Fruit fly (Drosophila melanogaster) whole organism, embryonic: Measurements from ENCODE around the gene CG7296.

Experiments
- Aef1 ChIP-seq: fragments of 200-800 bp; sonication (Bioruptor generic); IDR thresholded peaks from 3 replicates; pipeline ENCODE4 v1.3.6; 2022; ENCODE audit warnings: missing biosample characterization, missing genetic modification characterization
- Atf6 ChIP-seq: fragments of 200-800 bp; sonication (Bioruptor generic); IDR thresholded peaks from 2 replicates; pipeline ENCODE4 v1.3.6; 2022; ENCODE audit warnings: missing biosample characterization, missing genetic modification characterization
- CG10321 ChIP-seq: fragments of 200-800 bp; sonication (Bioruptor generic); IDR thresholded peaks from 2 replicates; pipeline ENCODE4 v1.3.6; 2022; ENCODE audit warnings: missing biosample characterization, missing genetic modification characterization
- CG11504 ChIP-seq: fragments of 200-800 bp; sonication (Bioruptor generic); optimal IDR thresholded peaks from 3 replicates; lab custom pipeline; 2019; ENCODE audit warnings: missing biosample characterization, mild to moderate bottlenecking, missing genetic modification characterization, moderate library complexity
- CG13894 ChIP-seq: fragments of 200-800 bp; sonication (Bioruptor generic); optimal IDR thresholded peaks from 3 replicates; lab custom pipeline; 2018; ENCODE audit warnings: missing biosample characterization, mild to moderate bottlenecking, missing genetic modification characterization, moderate library complexity
- CG14441 ChIP-seq: fragments of 200-800 bp; sonication (Bioruptor generic); IDR thresholded peaks from 2 replicates; pipeline ENCODE4 v1.3.6; 2022; ENCODE audit warnings: missing biosample characterization, missing genetic modification characterization
- CG1603 ChIP-seq: fragments of 200-800 bp; sonication (Bioruptor generic); optimal IDR thresholded peaks from 2 replicates; lab custom pipeline; 2019; ENCODE audit warnings: missing biosample characterization, mild to moderate bottlenecking, missing genetic modification characterization, moderate library complexity
- CG1832 ChIP-seq: fragments of 200-800 bp; sonication (Bioruptor generic); optimal IDR thresholded peaks from 2 replicates; lab custom pipeline; 2017; ENCODE audit warnings: missing biosample characterization, mild to moderate bottlenecking, missing genetic modification characterization, inconsistent platforms
- CG2120 ChIP-seq: fragments of 200-800 bp; sonication (Bioruptor generic); optimal IDR thresholded peaks from 3 replicates; lab custom pipeline; 2016; ENCODE audit warnings: missing biosample characterization, missing genetic modification characterization
- CG3065 ChIP-seq: fragments of 200-800 bp; sonication (Bioruptor generic); optimal IDR thresholded peaks from 2 replicates; lab custom pipeline; 2016; ENCODE audit warnings: missing biosample characterization, missing genetic modification characterization
- CG32532 ChIP-seq: fragments of 200-800 bp; sonication (Bioruptor generic); IDR thresholded peaks from 2 replicates; pipeline ENCODE4 v1.3.6; 2022; ENCODE audit warnings: missing biosample characterization, missing genetic modification characterization
- CG43689 ChIP-seq: fragments of 200-800 bp; sonication (Bioruptor generic); IDR thresholded peaks from 2 replicates; pipeline ENCODE4 v1.3.6; 2022; ENCODE audit warnings: missing biosample characterization, missing genetic modification characterization
- CG4820 ChIP-seq: fragments of 200-800 bp; sonication (Bioruptor generic); optimal IDR thresholded peaks from 3 replicates; lab custom pipeline; 2016; ENCODE audit warnings: missing biosample characterization, missing genetic modification characterization
- CG5180 ChIP-seq: fragments of 200-800 bp; sonication (Bioruptor generic); optimal IDR thresholded peaks from 3 replicates; lab custom pipeline; 2017; ENCODE audit warnings: missing biosample characterization, missing genetic modification characterization, mild to moderate bottlenecking, moderate library complexity, missing genetic modification reagents
- CG6813 ChIP-seq: fragments of 200-800 bp; sonication (Bioruptor generic); optimal IDR thresholded peaks from 2 replicates; lab custom pipeline; 2017; ENCODE audit warnings: missing biosample characterization, missing genetic modification characterization, mild to moderate bottlenecking, moderate library complexity, missing genetic modification reagents
- CG8359 ChIP-seq: fragments of 200-800 bp; sonication (Bioruptor generic); optimal IDR thresholded peaks from 2 replicates; lab custom pipeline; 2017; ENCODE audit warnings: missing biosample characterization, mild to moderate bottlenecking, missing genetic modification characterization, borderline replicate concordance
- CG9932 ChIP-seq: fragments of 200-800 bp; sonication (Bioruptor generic); IDR thresholded peaks from 2 replicates; pipeline ENCODE4 v1.3.6; 2022; ENCODE audit warnings: missing biosample characterization, missing genetic modification characterization
- D19A ChIP-seq: fragments of 200-800 bp; optimal IDR thresholded peaks from 3 replicates; lab custom pipeline; 2019; ENCODE audit warnings: missing biosample characterization, mild to moderate bottlenecking, missing genetic modification characterization, moderate library complexity
- Dip3 ChIP-seq: fragments of 200-800 bp; sonication (Bioruptor generic); optimal IDR thresholded peaks from 3 replicates; lab custom pipeline; 2016; ENCODE audit warnings: missing biosample characterization, missing genetic modification characterization
- HLH3B ChIP-seq: fragments of 200-800 bp; sonication (Bioruptor generic); IDR thresholded peaks from 2 replicates; pipeline ENCODE4 v1.3.6; 2022; ENCODE audit warnings: missing biosample characterization, missing genetic modification characterization
- Hr51 ChIP-seq, 2 experiments: fragments of 200-800 bp; sonication (Bioruptor generic); optimal IDR thresholded peaks; 2 replicates in 1 of 2; 3 replicates in 1 of 2; lab custom pipeline; 2016 to 2018; ENCODE audit warnings: missing biosample characterization in 2 of 2, missing genetic modification characterization in 2 of 2, mild to moderate bottlenecking in 1 of 2, moderate library complexity in 1 of 2
- Med ChIP-seq: fragments of 200-800 bp; sonication (Bioruptor generic); peaks from one replicate; lab custom pipeline; 2016; ENCODE audit warnings: missing biosample characterization, missing genetic modification characterization, mild to moderate bottlenecking, inconsistent platforms, moderate library complexity
- Meics ChIP-seq: fragments of 200-800 bp; sonication (Bioruptor generic); optimal IDR thresholded peaks from 2 replicates; lab custom pipeline; 2017; ENCODE audit warnings: missing biosample characterization, mild to moderate bottlenecking, missing genetic modification characterization
- NC2β ChIP-seq: fragments of 200-800 bp; sonication (Bioruptor generic); optimal IDR thresholded peaks from 2 replicates; lab custom pipeline; 2016; ENCODE audit warnings: missing biosample characterization, missing genetic modification characterization
- Rfx ChIP-seq: fragments of 200-800 bp; sonication (Bioruptor generic); IDR thresholded peaks from 2 replicates; pipeline ENCODE4 v1.3.6; 2022; ENCODE audit warnings: missing biosample characterization, missing genetic modification characterization
- Tbp ChIP-seq: fragments of >200 bp; optimal IDR thresholded peaks from 2 replicates; lab custom pipeline; 2018; ENCODE audit warnings: missing biosample characterization, missing genetic modification characterization
- Trl ChIP-seq, 3 experiments: fragments of >200 bp in 2 of 3; fragments of 200-800 bp in 1 of 3; sonication (Bioruptor generic) in 1 of 3; optimal IDR thresholded peaks; 2 replicates in 1 of 3; 3 replicates in 2 of 3; lab custom pipeline; 2016 to 2017; ENCODE audit warnings: missing biosample characterization in 1 of 3, missing genetic modification characterization in 1 of 3
- ac ChIP-seq: fragments of 200-800 bp; sonication (Bioruptor generic); optimal IDR thresholded peaks from 3 replicates; lab custom pipeline; 2017; ENCODE audit warnings: missing biosample characterization, mild to moderate bottlenecking, missing genetic modification characterization
- al ChIP-seq: fragments of 200-800 bp; sonication (Bioruptor generic); IDR thresholded peaks from 2 replicates; pipeline ENCODE4 v1.3.6; 2022; ENCODE audit warnings: missing biosample characterization, missing genetic modification characterization
- caup ChIP-seq: fragments of 200-800 bp; sonication (Bioruptor generic); optimal IDR thresholded peaks from 3 replicates; lab custom pipeline; 2017; ENCODE audit warnings: missing biosample characterization, mild to moderate bottlenecking, missing genetic modification characterization, moderate library complexity; ENCODE audit not compliant: severe bottlenecking
- corto ChIP-seq: fragments of 200-800 bp; sonication (Bioruptor generic); optimal IDR thresholded peaks from 2 replicates; lab custom pipeline; 2016; ENCODE audit warnings: missing biosample characterization, mild to moderate bottlenecking, missing genetic modification characterization, moderate library complexity
- da ChIP-seq: fragments of 200-800 bp; sonication (Bioruptor generic); optimal IDR thresholded peaks from 2 replicates; lab custom pipeline; 2016; ENCODE audit warnings: missing biosample characterization, missing genetic modification characterization
- dmrt99B ChIP-seq: fragments of 200-800 bp; sonication (Bioruptor generic); optimal IDR thresholded peaks from 2 replicates; lab custom pipeline; 2018; ENCODE audit warnings: missing biosample characterization, mild to moderate bottlenecking, missing genetic modification characterization, moderate library complexity
- eve ChIP-seq, 2 experiments: fragments of >200 bp; optimal IDR thresholded peaks; 2 replicates each; lab custom pipeline; 2017; ENCODE audit warnings: missing biosample characterization in 2 of 2, missing genetic modification characterization in 2 of 2
- eyg ChIP-seq: fragments of 200-800 bp; sonication (Bioruptor generic); optimal IDR thresholded peaks from 3 replicates; lab custom pipeline; 2016; ENCODE audit warnings: missing biosample characterization, missing genetic modification characterization
- fd64A ChIP-seq: fragments of 200-800 bp; sonication (Bioruptor generic); optimal IDR thresholded peaks from 3 replicates; lab custom pipeline; 2018; ENCODE audit warnings: missing biosample characterization, mild to moderate bottlenecking, missing genetic modification characterization
- gem ChIP-seq: fragments of 200-800 bp; sonication (Bioruptor generic); optimal IDR thresholded peaks from 2 replicates; lab custom pipeline; 2019; ENCODE audit warnings: missing biosample characterization, mild to moderate bottlenecking, missing genetic modification characterization, moderate library complexity
- grn ChIP-seq: fragments of 200-800 bp; sonication (Bioruptor generic); optimal IDR thresholded peaks from 3 replicates; lab custom pipeline; 2017; ENCODE audit warnings: missing biosample characterization, missing genetic modification characterization
- jigr1 ChIP-seq: fragments of 200-800 bp; sonication (Bioruptor generic); IDR thresholded peaks from 3 replicates; pipeline ENCODE4 v1.3.6; 2022; ENCODE audit warnings: missing biosample characterization, missing genetic modification characterization
- kay ChIP-seq: fragments of 200-800 bp; sonication (Bioruptor generic); optimal IDR thresholded peaks from 2 replicates; lab custom pipeline; 2016; ENCODE audit warnings: missing biosample characterization, missing genetic modification characterization
- ken ChIP-seq: fragments of 200-800 bp; sonication (Bioruptor generic); IDR thresholded peaks from 3 replicates; pipeline ENCODE4 v1.3.6; 2022; ENCODE audit warnings: missing biosample characterization, missing genetic modification characterization
- odd ChIP-seq: fragments of 200-800 bp; sonication (Bioruptor generic); optimal IDR thresholded peaks from 2 replicates; lab custom pipeline; 2017; ENCODE audit warnings: missing biosample characterization, mild to moderate bottlenecking, missing genetic modification characterization
- sd ChIP-seq: fragments of 200-800 bp; sonication (Bioruptor generic); optimal IDR thresholded peaks from 3 replicates; lab custom pipeline; 2018; ENCODE audit warnings: missing biosample characterization, mild to moderate bottlenecking, missing genetic modification characterization, moderate library complexity
- sens ChIP-seq: fragments of 200-800 bp; sonication (Bioruptor generic); peaks from one replicate; lab custom pipeline; 2016; ENCODE audit warnings: missing biosample characterization, missing genetic modification characterization
- sisA ChIP-seq: fragments of 200-800 bp; sonication (Bioruptor generic); IDR thresholded peaks from 2 replicates; pipeline ENCODE4 v1.3.6; 2022; ENCODE audit warnings: missing biosample characterization, missing genetic modification characterization
- tup ChIP-seq: fragments of 200-800 bp; sonication (Bioruptor generic); optimal IDR thresholded peaks from 2 replicates; lab custom pipeline; 2016; ENCODE audit warnings: missing biosample characterization, mild to moderate bottlenecking, missing genetic modification characterization, moderate library complexity
- zf30C ChIP-seq: fragments of 200-800 bp; sonication (Bioruptor generic); optimal IDR thresholded peaks from 3 replicates; lab custom pipeline; 2018; ENCODE audit warnings: missing biosample characterization, mild to moderate bottlenecking, missing genetic modification characterization

CG7296 gene

dm6 chr2L:10679568-10679967 lies 7.3 kb downstream of the CG7296 start:
- TF ChIP-seq CG4820 (GFP tag; lab: Kevin White, UChicago) (no peak), Rfx (GFP tag; lab: Robert Waterston, UW) (peak; percentile 22; the same call in 1 of the 2 replicates), CG9932 (GFP tag; lab: Robert Waterston, UW) (peak; percentile 47; the same call in 1 of the 2 replicates), CG13894 (tag; lab: Kevin White, UChicago) (no peak), CG5180 (no peak), eyg (GFP tag; lab: Kevin White, UChicago) (no peak), jigr1 (GFP tag; lab: Robert Waterston, UW) (no peak), Hr51 (GFP tag; optimal IDR thresholded peaks at IDR 0.05; lab: Kevin White, UChicago) (peak in 1 of 2 experiments; percentile 20), odd (no peak), HLH3B (GFP tag; lab: Robert Waterston, UW) (no peak), CG1832 (GFP tag; lab: Kevin White, UChicago) (no peak), CG1603 (no peak), Med (GFP tag; lab: Kevin White, UChicago) (peak; percentile 74), Atf6 (GFP tag; lab: Robert Waterston, UW) (peak; percentile 15; the same call in 1 of the 2 replicates), CG10321 (GFP tag; lab: Robert Waterston, UW) (no peak), CG6813 (GFP tag; lab: Kevin White, UChicago) (no peak), sisA (GFP tag; lab: Robert Waterston, UW) (0 out of 2 replicates have a peak, but pooled peaks have one; percentile 10), D19A (peak; percentile 16), dmrt99B (tag; lab: Kevin White, UChicago) (peak; percentile 12), CG11504 (peak; percentile 38), caup (GFP tag; lab: Kevin White, UChicago) (no peak), CG2120 (GFP tag; lab: Kevin White, UChicago) (peak; percentile 15), CG43689 (GFP tag; lab: Robert Waterston, UW) (no peak), da (GFP tag; lab: Kevin White, UChicago) (no peak), tup (no peak), grn (GFP tag; lab: Kevin White, UChicago) (no peak), CG3065 (GFP tag; lab: Kevin White, UChicago) (no peak), NC2β (GFP tag; lab: Kevin White, UChicago) (no peak), ac (GFP tag; lab: Kevin White, UChicago) (no peak), Meics (GFP tag; lab: Kevin White, UChicago) (peak; percentile 5), Tbp (GFP tag; lab: Kevin White, UChicago) (no peak), CG32532 (peak; percentile 28; the same call in 1 of the 2 replicates), CG14441 (no peak), fd64A (no peak), CG8359 (no peak), kay (peak; percentile 6), eve (GFP tag; optimal IDR thresholded peaks at IDR 0.05; lab: Kevin White, UChicago) (no peak), al (GFP tag; lab: Robert Waterston, UW) (0 out of 2 replicates have a peak, but pooled peaks have one; percentile 15), gem (tag; lab: Kevin White, UChicago) (peak; percentile 17), zf30C (GFP tag; lab: Kevin White, UChicago) (no peak), sens (GFP tag; lab: Kevin White, UChicago) (no peak)

dm6 chr2L:10677715-10678088 lies 9.2 kb downstream of the CG7296 start:
- 0 out of 3 replicates have a peak, but pooled peaks have one; percentile 33 for TF ChIP-seq ken (GFP tag; lab: Robert Waterston, UW)
- TF ChIP-seq sens (GFP tag; lab: Kevin White, UChicago) = peak; percentile 28
- TF ChIP-seq CG5180 = peak; percentile 47
- no peak for TF ChIP-seq Dip3 (GFP tag; lab: Kevin White, UChicago)
- 0 out of 3 replicates have a peak, but pooled peaks have one; percentile 0 for TF ChIP-seq Aef1 (GFP tag; lab: Robert Waterston, UW)
- no peak for TF ChIP-seq corto (GFP tag; lab: Kevin White, UChicago)
- peak in 1 of 2 experiments; percentile 7 for TF ChIP-seq Trl (optimal IDR thresholded peaks at IDR 0.05; lab: Kevin White, UChicago)
- no peak for TF ChIP-seq Trl (GFP tag; optimal IDR thresholded peaks at IDR 0.05; lab: Kevin White, UChicago)
- peak; percentile 92 for TF ChIP-seq sd (tag; lab: Kevin White, UChicago)
